Worm (Caenorhabditis elegans): ENCODE data around the gene R12C12.9.
"Not testable (repeated sequence)": the region's sequence is repeated elsewhere in the genome, so short reads cannot be mapped to it uniquely, and the experiment has no call there.

Gene R12C12.9

DNA sequence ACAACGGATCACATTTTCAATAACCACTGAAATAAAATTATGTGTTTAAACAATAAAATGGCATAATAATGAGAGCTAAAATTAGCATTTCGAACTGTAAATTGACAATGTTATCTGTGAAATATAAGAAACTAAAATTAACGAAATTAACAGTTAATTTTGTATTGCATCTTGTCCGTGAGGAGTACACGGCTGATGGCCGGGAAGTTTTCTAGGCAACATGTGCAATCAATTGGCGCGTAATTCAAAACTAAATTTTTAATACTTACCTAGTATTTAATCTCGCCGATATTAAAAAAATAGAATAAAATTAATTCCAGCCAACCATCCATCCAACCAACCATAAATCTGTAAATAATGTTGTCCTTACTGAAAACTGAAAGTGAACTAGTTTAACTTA is 36.7 kb upstream of the R12C12.9 start (continued):
- TF ChIP-seq sdz-38 (tag; optimal IDR thresholded peaks at IDR 0.05) = no peak
- peak; percentile 40; the same call in 1 of the 2 replicates for TF ChIP-seq D2030.7 (GFP tag; IDR thresholded peaks at IDR 0.05)

DNA sequence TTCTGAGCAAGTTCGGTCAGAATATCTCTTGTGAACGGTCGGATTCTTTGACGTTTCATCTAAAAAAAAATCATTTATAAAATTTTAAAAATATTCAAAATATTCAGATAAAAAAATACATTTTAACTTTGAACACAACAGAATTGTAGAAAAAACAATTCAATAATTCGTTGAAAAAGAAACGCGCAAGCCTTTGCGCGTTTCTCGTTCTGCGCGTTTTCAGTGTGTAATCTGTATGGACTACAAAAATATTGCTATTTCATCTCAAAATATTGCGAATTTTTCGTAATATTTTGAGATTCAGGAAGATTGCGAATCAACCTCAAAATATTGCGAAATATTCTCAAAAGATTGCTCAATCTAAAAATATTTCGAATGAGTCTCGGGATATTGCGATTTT is 31.1 kb upstream of the R12C12.9 start, which contains the start of gene R12C12.7:
R12C12.7 (minus strand) TSS at position 59 of the 400 bp plus-strand sequence.
- no peak for TF ChIP-seq pha-4 (tag; optimal IDR thresholded peaks at IDR 0.05)
- no peak for TF ChIP-seq F33H1.4 (GFP tag; IDR thresholded peaks at IDR 0.05)
- peak; percentile 89 for TF ChIP-seq ztf-18 (tag; optimal IDR thresholded peaks at IDR 0.05)
- TF ChIP-seq B0019.2 (GFP tag; conservative IDR thresholded peaks at IDR 0.05) = no peak
- no peak for TF ChIP-seq ztf-3 (GFP tag; optimal IDR thresholded peaks at IDR 0.05)
- TF ChIP-seq cebp-1 (GFP tag; IDR thresholded peaks at IDR 0.05) = peak; percentile 41; the same call in 1 of the 2 replicates
- peak; percentile 76 for TF ChIP-seq cebp-1 (tag; optimal IDR thresholded peaks at IDR 0.05)
- no peak for TF ChIP-seq tbx-9 (tag; optimal IDR thresholded peaks at IDR 0.05; ENCODE audit: borderline replicate concordance)
- TF ChIP-seq nhr-80 (tag; optimal IDR thresholded peaks at IDR 0.05) = peak; percentile 32
- no peak for TF ChIP-seq lsy-27 (tag; optimal IDR thresholded peaks at IDR 0.05; ENCODE audit: borderline replicate concordance, insufficient read depth)
- no peak for TF ChIP-seq attf-3 (GFP tag; conservative IDR thresholded peaks at IDR 0.05)
- TF ChIP-seq F22D6.2 (tag; optimal IDR thresholded peaks at IDR 0.05) = no peak
- no peak for TF ChIP-seq nhr-90 (tag; optimal IDR thresholded peaks at IDR 0.05)
- no peak for TF ChIP-seq ZK185.1 (tag; optimal IDR thresholded peaks at IDR 0.05; ENCODE audit: poor library complexity, severe bottlenecking)
- no peak for TF ChIP-seq hmg-20 (GFP tag; IDR thresholded peaks at IDR 0.05)
- no peak for TF ChIP-seq attf-5 (GFP tag; optimal IDR thresholded peaks at IDR 0.05)

DNA sequence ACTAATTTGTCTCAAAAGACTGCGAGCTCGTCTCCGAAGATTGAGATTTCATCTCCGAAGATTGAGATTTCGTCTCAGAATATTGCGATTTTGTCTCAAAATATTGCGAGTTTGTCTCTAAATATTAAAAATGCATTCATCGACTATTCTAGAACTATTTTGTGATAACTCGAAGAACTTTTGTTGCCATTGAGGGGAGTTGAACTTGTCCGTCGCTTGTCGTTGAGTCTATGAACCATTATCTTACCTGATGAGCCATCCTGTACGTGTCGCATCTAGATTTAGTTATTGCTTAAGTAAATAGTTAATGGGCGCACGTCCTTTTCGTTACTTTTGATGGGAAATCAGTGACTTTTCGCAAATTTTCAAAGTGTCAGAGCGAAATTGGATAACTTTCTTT is 29.8 kb upstream of the R12C12.9 start:
- TF ChIP-seq attf-6 (GFP tag; IDR thresholded peaks at IDR 0.05) (peak; percentile 54; the same call in 1 of the 2 replicates), rpc-1 (tag; optimal IDR thresholded peaks at IDR 0.05) (peak; percentile 39), Y56A3A.18 (GFP tag; IDR thresholded peaks at IDR 0.05) (0 out of 2 replicates have a peak, but pooled peaks have one; percentile 60), ceh-58 (GFP tag; IDR thresholded peaks at IDR 0.05) (peak; percentile 47; the same call in 1 of the 2 replicates), D2030.7 (GFP tag; IDR thresholded peaks at IDR 0.05) (peak; percentile 64), lin-26 (GFP tag; IDR thresholded peaks at IDR 0.05) (peak; percentile 84), ztf-25 (GFP tag; IDR thresholded peaks at IDR 0.05) (0 out of 2 replicates have a peak, but pooled peaks have one; percentile 59), rcor-1 (GFP tag; IDR thresholded peaks at IDR 0.05) (0 out of 2 replicates have a peak, but pooled peaks have one; percentile 44), tbp1 (GFP tag; optimal IDR thresholded peaks at IDR 0.05) (peak; percentile 44), madf-6 (GFP tag; IDR thresholded peaks at IDR 0.05) (peak; percentile 55; the same call in 1 of the 2 replicates), madf-3 (GFP tag; IDR thresholded peaks at IDR 0.05) (0 out of 2 replicates have a peak, but pooled peaks have one; percentile 43), hsf-1 (GFP tag; IDR thresholded peaks at IDR 0.05) (peak; percentile 70; the same call in 1 of the 2 replicates), ekl-4 (GFP tag; IDR thresholded peaks at IDR 0.05) (peak; percentile 61; the same call in 1 of the 2 replicates), hmg-1.2 (GFP tag; IDR thresholded peaks at IDR 0.05) (0 out of 2 replicates have a peak, but pooled peaks have one; percentile 23)
- not testable (repeated sequence) for TF ChIP-seq rpc-1 (optimal IDR thresholded peaks at IDR 0.05)

DNA sequence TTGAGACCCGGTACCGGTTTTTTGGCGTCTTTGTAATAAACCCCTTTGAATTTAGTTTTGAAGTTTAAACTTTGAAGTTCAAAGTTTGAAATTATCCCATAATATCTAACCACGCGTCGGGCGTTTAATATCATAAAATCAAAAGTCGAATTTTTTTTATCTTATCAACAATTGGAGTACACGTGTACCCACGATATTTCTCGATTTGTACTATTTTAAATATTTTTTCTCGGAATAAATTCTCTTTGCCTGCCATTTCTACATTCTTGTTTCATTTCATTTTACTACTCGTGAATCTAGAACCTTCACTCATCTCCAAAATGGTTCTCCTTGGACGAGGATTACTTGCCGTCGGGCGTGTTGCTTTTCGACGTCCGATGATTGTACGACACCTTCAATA is 25.3 kb upstream of the R12C12.9 start, which contains the start of gene gldc-1:
gldc-1 (plus strand) TSS at position 301 of the 400 bp plus-strand sequence.
- TF ChIP-seq unc-62 (GFP tag; optimal IDR thresholded peaks at IDR 0.05) (no peak), ekl-4 (GFP tag; IDR thresholded peaks at IDR 0.05) (no peak), F57A8.1 (GFP tag; optimal IDR thresholded peaks at IDR 0.05) (no peak), F39B2.1 (GFP tag; IDR thresholded peaks at IDR 0.05) (no peak), rcor-1 (GFP tag; IDR thresholded peaks at IDR 0.05) (no peak), F55B11.4 (tag; optimal IDR thresholded peaks at IDR 0.05; ENCODE audit: borderline replicate concordance, insufficient read depth) (no peak), ztf-26 (tag; optimal IDR thresholded peaks at IDR 0.05) (no peak), sptf-2 (GFP tag; optimal IDR thresholded peaks at IDR 0.05) (no peak), attf-6 (GFP tag; IDR thresholded peaks at IDR 0.05) (no peak), zfh-2 (GFP tag; conservative IDR thresholded peaks at IDR 0.05) (no peak), B0019.2 (GFP tag; conservative IDR thresholded peaks at IDR 0.05) (no peak), ceh-100 (GFP tag; IDR thresholded peaks at IDR 0.05) (no peak)

Measured in whole organism, young adult.